Worm (Caenorhabditis elegans): Measurements from ENCODE around the gene sas-1.

- TF ChIP-seq him-1 (tag; optimal IDR thresholded peaks at IDR 0.05) (no peak), W03F9.2 (tag; optimal IDR thresholded peaks at IDR 0.05) (no peak)
Measured at ce11 chrIII:12743515-12743914, 44.2 kb downstream of the sas-1 start.
